Worm (Caenorhabditis elegans): Measurements from ENCODE around the gene fbxa-142.

ce11 chrV:16131249-16131648 is at the start of gene fbxa-142:
- TF ChIP-seq lin-13 (GFP tag; optimal IDR thresholded peaks at IDR 0.05) (no peak), R02D3.7 (tag; optimal IDR thresholded peaks at IDR 0.05) (no peak), snpc-4 (tag; optimal IDR thresholded peaks at IDR 0.05) (no peak), hif-1 (tag; optimal IDR thresholded peaks at IDR 0.05) (no peak), F49E8.2 (tag; optimal IDR thresholded peaks at IDR 0.05; ENCODE audit: borderline replicate concordance) (no peak), unc-39 (tag; optimal IDR thresholded peaks at IDR 0.05) (no peak), vab-7 (GFP tag; IDR thresholded peaks at IDR 0.05) (no peak), nhr-25 (tag; optimal IDR thresholded peaks at IDR 0.05; ENCODE audit: borderline replicate concordance, insufficient read depth) (no peak), fos-1 (tag; optimal IDR thresholded peaks at IDR 0.05) (no peak), hlh-30 (tag; optimal IDR thresholded peaks at IDR 0.05; ENCODE audit: insufficient read depth) (no peak), jun-1 (tag; optimal IDR thresholded peaks at IDR 0.05) (no peak), mdl-1 (tag; optimal IDR thresholded peaks at IDR 0.05) (no peak), mep-1 (tag; optimal IDR thresholded peaks at IDR 0.05) (no peak), ztf-11 (tag; optimal IDR thresholded peaks at IDR 0.05) (no peak)
